Fruit fly (Drosophila melanogaster): ENCODE data around the gene neo.

Gene neo

DNA sequence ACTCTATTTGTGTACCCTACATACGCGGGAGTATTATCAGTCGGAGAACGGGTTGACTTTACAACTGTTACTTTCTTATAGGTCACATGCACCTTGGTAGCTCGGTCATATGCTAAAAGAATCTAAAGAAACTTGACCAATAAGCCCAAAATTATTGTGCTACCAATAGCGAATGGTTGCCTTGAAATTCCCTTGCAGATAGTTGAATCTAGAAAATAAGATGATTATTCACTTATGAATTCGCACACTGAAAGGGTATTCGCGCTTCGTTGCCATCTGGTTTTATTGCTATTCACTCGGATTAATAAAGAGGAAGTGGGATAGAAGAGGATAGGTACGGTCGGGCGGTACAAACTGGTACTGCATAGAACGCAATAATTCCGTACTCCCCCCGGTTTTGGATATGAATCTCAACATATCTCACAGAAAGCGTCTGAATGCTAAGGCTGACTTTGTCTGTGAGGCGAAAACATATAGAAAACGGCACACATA is 45.1 kb upstream of the neo start (continued):
- TF ChIP-seq p53 (GFP tag; optimal IDR thresholded peaks at IDR 0.05), result peak; percentile 26
- peak; percentile 68 for TF ChIP-seq emc (GFP tag; optimal IDR thresholded peaks at IDR 0.05)
- TF ChIP-seq CG17359 (tag; optimal IDR thresholded peaks at IDR 0.05), result peak; percentile 57
- TF ChIP-seq ato (GFP tag; IDR thresholded peaks at IDR 0.05; ENCODE audit: partially characterized antibody), result no peak
- TF ChIP-seq PHDP (tag; optimal IDR thresholded peaks at IDR 0.05), result peak; percentile 74
- TF ChIP-seq jigr1 (GFP tag; IDR thresholded peaks at IDR 0.05), result 0 out of 3 replicates have a peak, but pooled peaks have one; percentile 38
- peak; percentile 98 for TF ChIP-seq Ets65A (GFP tag)
- peak; percentile 34 for TF ChIP-seq E2f2 (GFP tag; IDR thresholded peaks at IDR 0.05)
- no peak for TF ChIP-seq Trl (optimal IDR thresholded peaks at IDR 0.05)
- peak; percentile 40 for TF ChIP-seq Trl (GFP tag; optimal IDR thresholded peaks at IDR 0.05)
- TF ChIP-seq Dek (tag; optimal IDR thresholded peaks at IDR 0.05), result peak; percentile 71
- TF ChIP-seq CG4360 (GFP tag; IDR thresholded peaks at IDR 0.05), result no peak
- peak; percentile 54 for TF ChIP-seq Bdp1 (GFP tag; optimal IDR thresholded peaks at IDR 0.05)
- TF ChIP-seq CG15601 (tag; optimal IDR thresholded peaks at IDR 0.05), result peak; percentile 18
- no peak for TF ChIP-seq trem (tag; optimal IDR thresholded peaks at IDR 0.05)
- no peak for TF ChIP-seq CG3065 (GFP tag; optimal IDR thresholded peaks at IDR 0.05)
- TF ChIP-seq zen (tag; optimal IDR thresholded peaks at IDR 0.05), result peak; percentile 15
- peak; percentile 89 for TF ChIP-seq HLH54F (GFP tag; optimal IDR thresholded peaks at IDR 0.05)
- TF ChIP-seq Eip74EF (GFP tag; optimal IDR thresholded peaks at IDR 0.05), result peak in 1 of 2 experiments; percentile 56
- TF ChIP-seq sc (optimal IDR thresholded peaks at IDR 0.05), result no peak
- TF ChIP-seq sc (GFP tag; optimal IDR thresholded peaks at IDR 0.05), result peak; percentile 20
- TF ChIP-seq ranshi (GFP tag; IDR thresholded peaks at IDR 0.05), result peak; percentile 67; the same call in 1 of the 2 replicates
- TF ChIP-seq Asciz (GFP tag; optimal IDR thresholded peaks at IDR 0.05), result no peak
- TF ChIP-seq gcm (GFP tag; optimal IDR thresholded peaks at IDR 0.05), result no peak
- TF ChIP-seq D19B (GFP tag; optimal IDR thresholded peaks at IDR 0.05), result peak; percentile 87
- TF ChIP-seq ind (GFP tag; optimal IDR thresholded peaks at IDR 0.05), result peak; percentile 81
- no peak for TF ChIP-seq gce (GFP tag; IDR thresholded peaks at IDR 0.05)
- TF ChIP-seq CG13624 (GFP tag; optimal IDR thresholded peaks at IDR 0.05), result peak; percentile 78
- TF ChIP-seq CHES-1-like (GFP tag; optimal IDR thresholded peaks at IDR 0.05), result peak; percentile 77
- no peak for TF ChIP-seq CG10565 (GFP tag; optimal IDR thresholded peaks at IDR 0.05)
- TF ChIP-seq Dad (GFP tag; optimal IDR thresholded peaks at IDR 0.05), result peak; percentile 26
- peak; percentile 62 for TF ChIP-seq Fer2 (tag; optimal IDR thresholded peaks at IDR 0.05)
- peak; percentile 52; the same call in 1 of the 2 replicates for TF ChIP-seq peb (GFP tag; IDR thresholded peaks at IDR 0.05)
- no peak for TF ChIP-seq CG6791 (GFP tag; IDR thresholded peaks at IDR 0.05; ENCODE audit: partially characterized antibody)
- TF ChIP-seq repo (GFP tag; optimal IDR thresholded peaks at IDR 0.05), result peak; percentile 73
- peak; percentile 64 for TF ChIP-seq CG11695 (GFP tag; IDR thresholded peaks at IDR 0.05)
- peak; percentile 63 for TF ChIP-seq Atf6 (GFP tag; IDR thresholded peaks at IDR 0.05)
- no peak for TF ChIP-seq CG16813 (GFP tag; IDR thresholded peaks at IDR 0.05; ENCODE audit: partially characterized antibody)
- peak; percentile 28 for TF ChIP-seq dmrt11E (tag; optimal IDR thresholded peaks at IDR 0.05)
- TF ChIP-seq insv (GFP tag; optimal IDR thresholded peaks at IDR 0.05), result no peak
- TF ChIP-seq gfzf (GFP tag; optimal IDR thresholded peaks at IDR 0.05), result no peak
- peak; percentile 57; the same call in 1 of the 2 replicates for TF ChIP-seq Poxn (GFP tag; IDR thresholded peaks at IDR 0.05)
- peak; percentile 57 for TF ChIP-seq CG1647 (GFP tag; optimal IDR thresholded peaks at IDR 0.05)
- TF ChIP-seq CG13424 (tag; optimal IDR thresholded peaks at IDR 0.05), result peak; percentile 77
- peak; percentile 45 for TF ChIP-seq CG10979 (tag; optimal IDR thresholded peaks at IDR 0.05)
- peak; percentile 88 for TF ChIP-seq CoRest (tag; optimal IDR thresholded peaks at IDR 0.05)
- TF ChIP-seq bowl (GFP tag; IDR thresholded peaks at IDR 0.05), result no peak
- peak; percentile 53 for TF ChIP-seq unpg (GFP tag; optimal IDR thresholded peaks at IDR 0.05)
- peak; percentile 61 for TF ChIP-seq Hr3 (GFP tag; optimal IDR thresholded peaks at IDR 0.05)
- TF ChIP-seq CG9817 (tag; optimal IDR thresholded peaks at IDR 0.05), result peak; percentile 77
- TF ChIP-seq Hey (tag; optimal IDR thresholded peaks at IDR 0.05), result no peak

All from whole organism, embryonic.